Worm (Caenorhabditis elegans) whole organism, early embryonic: ENCODE results near the gene M162.7.

Experiments used
- B0310.2 ChIP-seq: sonication (generic microtip); optimal IDR thresholded peaks from 2 replicates; lab custom pipeline; 2016; ENCODE audit warnings: mild to moderate bottlenecking, missing genetic modification characterization, missing compliant biosample characterization
- F13C5.2 ChIP-seq: sonication (generic microtip); optimal IDR thresholded peaks from 2 replicates; lab custom pipeline; 2017; ENCODE audit warnings: mild to moderate bottlenecking, missing genetic modification characterization, inconsistent platforms, missing compliant biosample characterization
- aly-1 ChIP-seq: sonication (generic microtip); optimal IDR thresholded peaks from 2 replicates; lab custom pipeline; 2016; ENCODE audit warnings: missing genetic modification characterization, missing compliant biosample characterization
- ama-1 ChIP-seq: fragments of 150-350 bp; optimal IDR thresholded peaks from 2 replicates; lab custom pipeline; 2014
- ceh-13 ChIP-seq: fragments of 200-800 bp; sonication (Bioruptor generic); optimal IDR thresholded peaks from 2 replicates; lab custom pipeline; 2018; ENCODE audit warnings: mild to moderate bottlenecking, missing genetic modification characterization, missing compliant biosample characterization
- ceh-36 ChIP-seq: sonication (generic microtip); optimal IDR thresholded peaks from 2 replicates; lab custom pipeline; 2016; ENCODE audit warnings: missing genetic modification characterization, inconsistent platforms, missing compliant biosample characterization
- ets-7 ChIP-seq: sonication (generic microtip); optimal IDR thresholded peaks from 2 replicates; lab custom pipeline; 2016; ENCODE audit warnings: missing genotype, missing genetic modification characterization, missing compliant biosample characterization
- flt-1 ChIP-seq: fragments of 200-800 bp; sonication (Bioruptor generic); IDR thresholded peaks from 2 replicates; pipeline ENCODE4 v1.3.6; 2022; ENCODE audit warnings: missing genetic modification characterization, missing compliant biosample characterization
- hmbx-1 ChIP-seq: sonication (generic microtip); optimal IDR thresholded peaks from 2 replicates; lab custom pipeline; 2016; ENCODE audit warnings: mild to moderate bottlenecking, missing genetic modification characterization, missing compliant biosample characterization
- hmg-4 ChIP-seq: fragments of 200-800 bp; sonication (Bioruptor generic); optimal IDR thresholded peaks from 2 replicates; lab custom pipeline; 2018; ENCODE audit warnings: mild to moderate bottlenecking, missing genetic modification characterization, missing compliant biosample characterization
- hnd-1 ChIP-seq: sonication (generic microtip); optimal IDR thresholded peaks from 2 replicates; lab custom pipeline; 2016; ENCODE audit warnings: missing genetic modification characterization, missing compliant biosample characterization
- pes-1 ChIP-seq: fragments of 200-800 bp; sonication (Bioruptor generic); IDR thresholded peaks from 2 replicates; pipeline ENCODE4 v1.3.6; 2022; ENCODE audit warnings: missing genetic modification reagents, missing genetic modification characterization, missing compliant biosample characterization
- scrt-1 ChIP-seq: fragments of 200-800 bp; sonication (Bioruptor generic); IDR thresholded peaks from 2 replicates; pipeline ENCODE4 v1.3.6; 2022; ENCODE audit warnings: missing genetic modification characterization, missing compliant biosample characterization
- sea-1 ChIP-seq: fragments of 200-800 bp; sonication (Bioruptor generic); conservative IDR thresholded peaks from 2 replicates; pipeline ENCODE4 v1.3.6; 2022; ENCODE audit warnings: missing genetic modification characterization, missing compliant biosample characterization
- tbx-11 ChIP-seq: fragments of 200-800 bp; sonication (Bioruptor generic); IDR thresholded peaks from 2 replicates; pipeline ENCODE4 v1.3.6; 2022; ENCODE audit warnings: missing genetic modification characterization, missing compliant biosample characterization
- tbx-37 ChIP-seq: fragments of 200-800 bp; sonication (Bioruptor generic); conservative IDR thresholded peaks from 2 replicates; pipeline ENCODE4 v1.3.6; 2022; ENCODE audit warnings: missing genetic modification reagents, missing genetic modification characterization, missing compliant biosample characterization
- tra-4 ChIP-seq: sonication (generic microtip); optimal IDR thresholded peaks from 2 replicates; lab custom pipeline; 2017; ENCODE audit warnings: missing genetic modification characterization, missing compliant biosample characterization

Gene M162.7

ce11 chrV:19756253-19756652 is 38.6 kb downstream of the M162.7 start, which contains the start of gene W04E12.9:
TSS of gene W04E12.9 (plus strand) at chrV:19756553.
- no peak for TF ChIP-seq ceh-13
- no peak for TF ChIP-seq tbx-11
- no peak for TF ChIP-seq ama-1 (lab: Kevin White, UChicago)
- TF ChIP-seq hmbx-1 (tag; lab: Kevin White, UChicago): no peak
- TF ChIP-seq pes-1 (GFP tag; lab: Robert Waterston, UW): no peak
- no peak for TF ChIP-seq flt-1 (GFP tag; lab: Robert Waterston, UW)
- no peak for TF ChIP-seq F13C5.2 (tag; lab: Kevin White, UChicago)
- TF ChIP-seq B0310.2: no peak

ce11 chrV:19755260-19755659 is 39.6 kb downstream of the M162.7 start, which contains the start of gene clec-50:
TSS of gene clec-50 (minus strand) at chrV:19755368.
- no peak for TF ChIP-seq hmbx-1 (tag; lab: Kevin White, UChicago)
- no peak for TF ChIP-seq sea-1 (GFP tag; lab: Robert Waterston, UW)
- TF ChIP-seq tbx-37: no peak
- TF ChIP-seq tbx-11: no peak
- no peak for TF ChIP-seq tra-4
- no peak for TF ChIP-seq hmg-4 (GFP tag; lab: Kevin White, UChicago)
- TF ChIP-seq scrt-1 (GFP tag; lab: Robert Waterston, UW): no peak
- no peak for TF ChIP-seq F13C5.2 (tag; lab: Kevin White, UChicago)
- no peak for TF ChIP-seq aly-1 (tag; lab: Kevin White, UChicago)
- no peak for TF ChIP-seq ama-1 (lab: Kevin White, UChicago)
- no peak for TF ChIP-seq ets-7 (tag; lab: Kevin White, UChicago)

ce11 chrV:19754331-19754730 is 40.5 kb downstream of the M162.7 start:
- TF ChIP-seq hmg-4 (GFP tag; lab: Kevin White, UChicago) (no peak), ceh-36 (tag; lab: Kevin White, UChicago) (no peak), tbx-37 (no peak), hmbx-1 (tag; lab: Kevin White, UChicago) (no peak), sea-1 (GFP tag; lab: Robert Waterston, UW) (no peak), F13C5.2 (tag; lab: Kevin White, UChicago) (no peak), B0310.2 (no peak), ama-1 (lab: Kevin White, UChicago) (no peak), tra-4 (no peak), tbx-11 (no peak), ets-7 (tag; lab: Kevin White, UChicago) (no peak), pes-1 (GFP tag; lab: Robert Waterston, UW) (no peak), ceh-13 (no peak), scrt-1 (GFP tag; lab: Robert Waterston, UW) (no peak), hnd-1 (tag; lab: Kevin White, UChicago) (no peak), flt-1 (GFP tag; lab: Robert Waterston, UW) (no peak), aly-1 (tag; lab: Kevin White, UChicago) (no peak)

- TF ChIP-seq ets-7 (tag; lab: Kevin White, UChicago) (no peak), flt-1 (GFP tag; lab: Robert Waterston, UW) (no peak), B0310.2 (no peak), ama-1 (lab: Kevin White, UChicago) (no peak), aly-1 (tag; lab: Kevin White, UChicago) (no peak), tbx-11 (no peak), hnd-1 (tag; lab: Kevin White, UChicago) (no peak), tbx-37 (no peak), hmg-4 (GFP tag; lab: Kevin White, UChicago) (no peak), tra-4 (no peak), ceh-36 (tag; lab: Kevin White, UChicago) (no peak), sea-1 (GFP tag; lab: Robert Waterston, UW) (no peak), F13C5.2 (tag; lab: Kevin White, UChicago) (no peak), scrt-1 (GFP tag; lab: Robert Waterston, UW) (no peak)
These were observed 42.0 kb downstream of the M162.7 start for ce11 chrV:19752879-19753278.

- TF ChIP-seq tbx-11 (no peak), F13C5.2 (tag; lab: Kevin White, UChicago) (no peak), hnd-1 (tag; lab: Kevin White, UChicago) (no peak), hmbx-1 (tag; lab: Kevin White, UChicago) (no peak), hmg-4 (GFP tag; lab: Kevin White, UChicago) (no peak), tbx-37 (no peak), ama-1 (lab: Kevin White, UChicago) (no peak), tra-4 (no peak), B0310.2 (no peak), sea-1 (GFP tag; lab: Robert Waterston, UW) (no peak), ets-7 (tag; lab: Kevin White, UChicago) (no peak), flt-1 (GFP tag; lab: Robert Waterston, UW) (no peak), pes-1 (GFP tag; lab: Robert Waterston, UW) (no peak), ceh-13 (no peak), aly-1 (tag; lab: Kevin White, UChicago) (no peak), ceh-36 (tag; lab: Kevin White, UChicago) (no peak), scrt-1 (GFP tag; lab: Robert Waterston, UW) (no peak)
These were observed 43.7 kb downstream of the M162.7 start, which contains the start of gene clec-49 for ce11 chrV:19751124-19751523. TSS of gene clec-49 (minus strand) at chrV:19751226.

- TF ChIP-seq scrt-1 (GFP tag; lab: Robert Waterston, UW): no peak
- TF ChIP-seq F13C5.2 (tag; lab: Kevin White, UChicago): no peak
- no peak for TF ChIP-seq ets-7 (tag; lab: Kevin White, UChicago)
- peak; percentile 81 for TF ChIP-seq ceh-36 (tag; lab: Kevin White, UChicago)
These were observed 47.7 kb downstream of the M162.7 start for ce11 chrV:19747144-19747543.

ce11 chrV:19745852-19746251 is 49.0 kb downstream of the M162.7 start, which contains the start of gene W04E12.5:
TSS of gene W04E12.5 (plus strand) at chrV:19746152.
- TF ChIP-seq B0310.2 (no peak), ama-1 (lab: Kevin White, UChicago) (no peak), pes-1 (GFP tag; lab: Robert Waterston, UW) (no peak), tra-4 (no peak), hnd-1 (tag; lab: Kevin White, UChicago) (no peak), ceh-36 (tag; lab: Kevin White, UChicago) (no peak), hmg-4 (GFP tag; lab: Kevin White, UChicago) (no peak), tbx-11 (no peak), scrt-1 (GFP tag; lab: Robert Waterston, UW) (no peak), sea-1 (GFP tag; lab: Robert Waterston, UW) (no peak), F13C5.2 (tag; lab: Kevin White, UChicago) (no peak)
